Fruit fly (Drosophila melanogaster) whole organism, embryonic: ENCODE measurements around the gene CG11986.
A peak's percentile ranks its signal among the peaks of the same experiment; 100 is the strongest.

Experiments used
- Asciz ChIP-seq: fragments of 200-800 bp; sonication (Bioruptor generic); optimal IDR thresholded peaks from 2 replicates; lab custom pipeline; 2017; ENCODE audit warnings: missing biosample characterization, mild to moderate bottlenecking, missing genetic modification characterization, missing genetic modification reagents
- Atf3 ChIP-seq: fragments of 200-800 bp; sonication (Bioruptor generic); optimal IDR thresholded peaks from 3 replicates; lab custom pipeline; 2016; ENCODE audit warnings: missing biosample characterization, missing genetic modification characterization
- Bteb2 ChIP-seq: fragments of 200-800 bp; sonication (Bioruptor generic); optimal IDR thresholded peaks from 2 replicates; lab custom pipeline; 2016; ENCODE audit warnings: missing biosample characterization, missing genetic modification characterization
- CG10267 ChIP-seq: fragments of 200-800 bp; sonication (Bioruptor generic); optimal IDR thresholded peaks from 2 replicates; lab custom pipeline; 2018; ENCODE audit warnings: missing biosample characterization, mild to moderate bottlenecking, missing genetic modification characterization, moderate library complexity
- CG10959 ChIP-seq: fragments of 200-800 bp; sonication (Bioruptor generic); IDR thresholded peaks from 2 replicates; pipeline ENCODE4 v1.3.6; 2022; ENCODE audit warnings: missing biosample characterization, missing genetic modification characterization
- CG13287 ChIP-seq: fragments of 200-800 bp; sonication (Bioruptor generic); IDR thresholded peaks from 2 replicates; pipeline ENCODE4 v1.3.6; 2022; ENCODE audit warnings: missing biosample characterization, missing genetic modification characterization; ENCODE audit not compliant: partially characterized antibody
- CG13296 ChIP-seq: fragments of 200-800 bp; sonication (Bioruptor generic); optimal IDR thresholded peaks from 3 replicates; lab custom pipeline; 2018; ENCODE audit warnings: missing biosample characterization, mild to moderate bottlenecking, missing genetic modification characterization
- CG13894 ChIP-seq: fragments of 200-800 bp; sonication (Bioruptor generic); optimal IDR thresholded peaks from 3 replicates; lab custom pipeline; 2018; ENCODE audit warnings: missing biosample characterization, mild to moderate bottlenecking, missing genetic modification characterization, moderate library complexity
- CG14710 ChIP-seq: fragments of 200-800 bp; sonication (Bioruptor generic); optimal IDR thresholded peaks from 3 replicates; lab custom pipeline; 2019; ENCODE audit warnings: missing biosample characterization, mild to moderate bottlenecking, missing genetic modification characterization, moderate library complexity
- CG15601 ChIP-seq: fragments of 200-800 bp; sonication (Bioruptor generic); optimal IDR thresholded peaks from 3 replicates; lab custom pipeline; 2019; ENCODE audit warnings: missing biosample characterization, mild to moderate bottlenecking, missing genetic modification characterization, moderate library complexity
- CG16779 ChIP-seq: fragments of 200-800 bp; sonication (Bioruptor generic); IDR thresholded peaks from 2 replicates; pipeline ENCODE4 v1.3.6; 2022; ENCODE audit warnings: missing biosample characterization, missing genetic modification characterization
- CG17328 ChIP-seq: fragments of 200-800 bp; sonication (Bioruptor generic); IDR thresholded peaks from 2 replicates; pipeline ENCODE4 v1.3.6; 2022; ENCODE audit warnings: missing biosample characterization, missing genetic modification characterization
- CG18599 ChIP-seq: fragments of 200-800 bp; sonication (Bioruptor generic); optimal IDR thresholded peaks from 3 replicates; lab custom pipeline; 2017; ENCODE audit warnings: missing biosample characterization, missing genetic modification characterization, mild to moderate bottlenecking, moderate library complexity, missing genetic modification reagents
- CG18764 ChIP-seq: fragments of 200-800 bp; sonication (Bioruptor generic); optimal IDR thresholded peaks from 3 replicates; lab custom pipeline; 2016; ENCODE audit warnings: missing biosample characterization, missing genetic modification characterization
- CG30403 ChIP-seq: fragments of 200-800 bp; sonication (Bioruptor generic); optimal IDR thresholded peaks from 3 replicates; lab custom pipeline; 2016; ENCODE audit warnings: missing biosample characterization, missing genetic modification characterization
- CG31388 ChIP-seq: fragments of 200-800 bp; sonication (Bioruptor generic); optimal IDR thresholded peaks from 2 replicates; lab custom pipeline; 2016; ENCODE audit warnings: missing biosample characterization, missing genetic modification characterization
- CG32767 ChIP-seq: fragments of 200-800 bp; sonication (Bioruptor generic); IDR thresholded peaks from 2 replicates; pipeline ENCODE4 v1.3.6; 2022; ENCODE audit warnings: missing biosample characterization, missing genetic modification characterization
- CG4360 ChIP-seq: fragments of 200-800 bp; sonication (Bioruptor generic); IDR thresholded peaks from 2 replicates; pipeline ENCODE4 v1.3.6; 2022; ENCODE audit warnings: missing biosample characterization, missing genetic modification characterization
- CG4617 ChIP-seq: fragments of 200-800 bp; sonication (Bioruptor generic); optimal IDR thresholded peaks from 3 replicates; lab custom pipeline; 2016; ENCODE audit warnings: missing biosample characterization, missing genetic modification characterization, borderline replicate concordance
- CG6254 ChIP-seq: fragments of 200-800 bp; sonication (Bioruptor generic); optimal IDR thresholded peaks from 3 replicates; lab custom pipeline; 2017; ENCODE audit warnings: mild to moderate bottlenecking, missing biosample characterization, missing genetic modification reagents, missing genetic modification characterization
- CG6654 ChIP-seq: fragments of 200-800 bp; sonication (Bioruptor generic); optimal IDR thresholded peaks from 2 replicates; lab custom pipeline; 2017; ENCODE audit warnings: missing biosample characterization, mild to moderate bottlenecking, missing genetic modification characterization
- CG7372 ChIP-seq: fragments of 200-800 bp; sonication (Bioruptor generic); IDR thresholded peaks from 2 replicates; pipeline ENCODE4 v1.3.6; 2022; ENCODE audit warnings: missing biosample characterization, missing genetic modification characterization
- CG7786 ChIP-seq: fragments of 200-800 bp; sonication (Bioruptor generic); optimal IDR thresholded peaks from 2 replicates; lab custom pipeline; 2016; ENCODE audit warnings: missing biosample characterization, missing genetic modification characterization
- CG7928 ChIP-seq: fragments of 200-800 bp; sonication (Bioruptor generic); optimal IDR thresholded peaks from 2 replicates; lab custom pipeline; 2017; ENCODE audit warnings: missing biosample characterization, mild to moderate bottlenecking, missing genetic modification characterization
- CG8924 ChIP-seq: fragments of 200-800 bp; optimal IDR thresholded peaks from 3 replicates; lab custom pipeline; 2019; ENCODE audit warnings: missing biosample characterization, mild to moderate bottlenecking, missing genetic modification characterization, moderate library complexity
- CG8944 ChIP-seq: fragments of 200-800 bp; sonication (Bioruptor generic); optimal IDR thresholded peaks from 3 replicates; lab custom pipeline; 2016; ENCODE audit warnings: missing biosample characterization, missing genetic modification characterization
- D19A ChIP-seq: fragments of 200-800 bp; optimal IDR thresholded peaks from 3 replicates; lab custom pipeline; 2019; ENCODE audit warnings: missing biosample characterization, mild to moderate bottlenecking, missing genetic modification characterization, moderate library complexity
- Gug ChIP-seq: fragments of 200-800 bp; sonication (Bioruptor generic); IDR thresholded peaks from 4 replicates; pipeline ENCODE4 v1.3.6; 2022; ENCODE audit warnings: missing biosample characterization, missing genetic modification characterization
- H15 ChIP-seq: fragments of 200-800 bp; sonication (Bioruptor generic); IDR thresholded peaks from 3 replicates; pipeline ENCODE4 v1.3.6; 2022; ENCODE audit warnings: missing biosample characterization, missing genetic modification characterization
- HmgD ChIP-seq: fragments of 200-800 bp; sonication (Bioruptor generic); optimal IDR thresholded peaks from 3 replicates; lab custom pipeline; 2016; ENCODE audit warnings: missing biosample characterization, missing genetic modification characterization
- Nf-YA ChIP-seq: fragments of 200-800 bp; sonication (Bioruptor generic); IDR thresholded peaks from 2 replicates; pipeline ENCODE4 v1.3.6; 2022; ENCODE audit warnings: missing biosample characterization, missing genetic modification characterization
- Oli ChIP-seq: fragments of 200-800 bp; sonication (Bioruptor generic); optimal IDR thresholded peaks from 2 replicates; lab custom pipeline; 2018; ENCODE audit warnings: missing biosample characterization, mild to moderate bottlenecking, missing genetic modification characterization, moderate library complexity
- ase ChIP-seq: fragments of 200-800 bp; sonication (Bioruptor generic); IDR thresholded peaks from 3 replicates; pipeline ENCODE4 v1.3.6; 2022; ENCODE audit warnings: missing biosample characterization, missing genetic modification characterization
- bigmax ChIP-seq: fragments of 200-800 bp; sonication (Bioruptor generic); optimal IDR thresholded peaks from 2 replicates; lab custom pipeline; 2018; ENCODE audit warnings: missing biosample characterization, mild to moderate bottlenecking, missing genetic modification characterization
- br ChIP-seq: fragments of >200 bp; optimal IDR thresholded peaks from 2 replicates; lab custom pipeline; 2017
- dmrt99B ChIP-seq: fragments of 200-800 bp; sonication (Bioruptor generic); optimal IDR thresholded peaks from 2 replicates; lab custom pipeline; 2018; ENCODE audit warnings: missing biosample characterization, mild to moderate bottlenecking, missing genetic modification characterization, moderate library complexity
- eve ChIP-seq, 2 experiments: fragments of >200 bp; optimal IDR thresholded peaks; 2 replicates each; lab custom pipeline; 2017; ENCODE audit warnings: missing biosample characterization in 2 of 2, missing genetic modification characterization in 2 of 2
- exex ChIP-seq: fragments of 200-800 bp; sonication (Bioruptor generic); optimal IDR thresholded peaks from 4 replicates; lab custom pipeline; 2018; ENCODE audit warnings: missing biosample characterization, mild to moderate bottlenecking, missing genetic modification characterization, moderate library complexity
- fd64A ChIP-seq: fragments of 200-800 bp; sonication (Bioruptor generic); optimal IDR thresholded peaks from 3 replicates; lab custom pipeline; 2018; ENCODE audit warnings: missing biosample characterization, mild to moderate bottlenecking, missing genetic modification characterization
- gfzf ChIP-seq: fragments of 200-800 bp; sonication (Bioruptor generic); optimal IDR thresholded peaks from 2 replicates; lab custom pipeline; 2016; ENCODE audit warnings: missing biosample characterization, mild to moderate bottlenecking, missing genetic modification characterization, moderate library complexity
- ind ChIP-seq: fragments of 200-800 bp; sonication (Bioruptor generic); optimal IDR thresholded peaks from 3 replicates; lab custom pipeline; 2016; ENCODE audit warnings: missing biosample characterization, missing genetic modification characterization
- insv ChIP-seq, 2 experiments: fragments of 200-800 bp; sonication (Bioruptor generic); optimal IDR thresholded peaks; 3 replicates each; lab custom pipeline; 2016 to 2018; ENCODE audit warnings: missing biosample characterization in 2 of 2, missing genetic modification characterization in 2 of 2
- inv ChIP-seq: fragments of 200-800 bp; sonication (Bioruptor generic); IDR thresholded peaks from 2 replicates; pipeline ENCODE4 v1.3.6; 2022; ENCODE audit warnings: missing biosample characterization, missing genetic modification characterization; ENCODE audit not compliant: partially characterized antibody
- klu ChIP-seq: fragments of 200-800 bp; sonication (Bioruptor generic); IDR thresholded peaks from 2 replicates; pipeline ENCODE4 v1.3.6; 2022; ENCODE audit warnings: missing biosample characterization, missing genetic modification characterization
- mam ChIP-seq: fragments of 200-800 bp; sonication (Bioruptor generic); optimal IDR thresholded peaks from 3 replicates; lab custom pipeline; 2016; ENCODE audit warnings: missing biosample characterization, missing genetic modification characterization
- oc ChIP-seq: fragments of 200-800 bp; sonication (Bioruptor generic); optimal IDR thresholded peaks from 2 replicates; lab custom pipeline; 2018; ENCODE audit warnings: missing biosample characterization, mild to moderate bottlenecking, missing genetic modification characterization, moderate library complexity
- stc ChIP-seq: fragments of 200-800 bp; sonication (Bioruptor generic); IDR thresholded peaks from 2 replicates; pipeline ENCODE4 v1.3.6; 2022; ENCODE audit warnings: missing biosample characterization, missing genetic modification characterization
- stwl ChIP-seq: fragments of 200-800 bp; sonication (Bioruptor generic); optimal IDR thresholded peaks from 3 replicates; lab custom pipeline; 2018; ENCODE audit warnings: missing biosample characterization, mild to moderate bottlenecking, missing genetic modification characterization, moderate library complexity
- tx ChIP-seq: fragments of 200-800 bp; sonication (Bioruptor generic); optimal IDR thresholded peaks from 2 replicates; lab custom pipeline; 2016; ENCODE audit warnings: missing biosample characterization, missing genetic modification characterization
- usp ChIP-seq: fragments of >200 bp; optimal IDR thresholded peaks from 2 replicates; lab custom pipeline; 2017; ENCODE audit warnings: missing biosample characterization, missing genetic modification characterization

CG11986 gene

dm6 chr3R:9057398-9058058 lies 42.3 kb downstream of the CG11986 start (continued):
- no peak for TF ChIP-seq H15 (GFP tag; lab: Robert Waterston, UW)
- peak; percentile 39 for TF ChIP-seq tx (GFP tag; lab: Kevin White, UChicago)
- peak; percentile 95 for TF ChIP-seq ind (GFP tag; lab: Kevin White, UChicago)
- peak; percentile 98 for TF ChIP-seq CG30403 (GFP tag; lab: Kevin White, UChicago)
- TF ChIP-seq Bteb2 (GFP tag; lab: Kevin White, UChicago): peak; percentile 80
- no peak for TF ChIP-seq CG13287 (GFP tag; lab: Robert Waterston, UW)
- peak; percentile 56 for TF ChIP-seq Atf3 (GFP tag; lab: Kevin White, UChicago)
- no peak for TF ChIP-seq br (lab: Kevin White, UChicago)
- TF ChIP-seq CG7372: no peak
- TF ChIP-seq stc (GFP tag; lab: Robert Waterston, UW): no peak
- peak; percentile 84 for TF ChIP-seq CG6654
- TF ChIP-seq CG4617 (GFP tag; lab: Kevin White, UChicago): peak; percentile 52
- peak; percentile 93 for TF ChIP-seq CG18764 (GFP tag; lab: Kevin White, UChicago)
- TF ChIP-seq CG18599: peak; percentile 99
- no peak for TF ChIP-seq CG16779 (GFP tag; lab: Robert Waterston, UW)
- peak; percentile 58 for TF ChIP-seq CG7786 (GFP tag; lab: Kevin White, UChicago)
- no peak for TF ChIP-seq Nf-YA (GFP tag; lab: Robert Waterston, UW)
- peak; percentile 99 for TF ChIP-seq CG13296 (GFP tag; lab: Kevin White, UChicago)
- TF ChIP-seq eve (GFP tag; optimal IDR thresholded peaks at IDR 0.05; lab: Kevin White, UChicago): no peak
- TF ChIP-seq mam (GFP tag; lab: Kevin White, UChicago): peak; percentile 65
- peak; percentile 97 for TF ChIP-seq Oli (tag; lab: Kevin White, UChicago)
- peak; percentile 98 for TF ChIP-seq CG13894
- TF ChIP-seq dmrt99B (tag; lab: Kevin White, UChicago): peak; percentile 98
- no peak for TF ChIP-seq CG4360 (GFP tag; lab: Robert Waterston, UW)
- peak; percentile 99 for TF ChIP-seq exex (tag; lab: Kevin White, UChicago)
- TF ChIP-seq CG10267 (tag; lab: Kevin White, UChicago): peak; percentile 98
- TF ChIP-seq oc (tag; lab: Kevin White, UChicago): peak; percentile 96
- TF ChIP-seq klu: no peak
- peak; percentile 67 for TF ChIP-seq fd64A
- no peak for TF ChIP-seq ase (GFP tag; lab: Robert Waterston, UW)
- peak in 1 of 2 experiments; percentile 81 for TF ChIP-seq insv (GFP tag; optimal IDR thresholded peaks at IDR 0.05; lab: Kevin White, UChicago)
- TF ChIP-seq CG14710 (tag; lab: Kevin White, UChicago): peak; percentile 98
- TF ChIP-seq CG6254 (GFP tag; lab: Kevin White, UChicago): peak; percentile 94
- TF ChIP-seq Gug: peak; percentile 70
- TF ChIP-seq CG31388 (GFP tag; lab: Kevin White, UChicago): peak; percentile 86
- TF ChIP-seq CG10959 (GFP tag; lab: Robert Waterston, UW): no peak
- peak; percentile 100 for TF ChIP-seq CG8924
- no peak for TF ChIP-seq CG32767 (GFP tag; lab: Robert Waterston, UW)
- TF ChIP-seq gfzf (GFP tag; lab: Kevin White, UChicago): no peak
- TF ChIP-seq bigmax (GFP tag; lab: Kevin White, UChicago): no peak
- TF ChIP-seq CG7928 (GFP tag; lab: Kevin White, UChicago): peak; percentile 78
- TF ChIP-seq D19A: peak; percentile 98
- TF ChIP-seq CG15601 (tag; lab: Kevin White, UChicago): peak; percentile 98
- no peak for TF ChIP-seq CG17328 (GFP tag; lab: Robert Waterston, UW)
- TF ChIP-seq inv (GFP tag; lab: Robert Waterston, UW): no peak
- no peak for TF ChIP-seq HmgD
- peak; percentile 97 for TF ChIP-seq Asciz (GFP tag; lab: Kevin White, UChicago)
- peak; percentile 59 for TF ChIP-seq stwl (tag; lab: Kevin White, UChicago)
- TF ChIP-seq usp: no peak
- TF ChIP-seq CG8944: no peak
